Worm (Caenorhabditis elegans) whole organism, L4 larva: ENCODE data around the gene lips-17.

Experiments used
- F49E8.2 ChIP-seq: sonication (generic microtip); optimal IDR thresholded peaks from 2 replicates; lab custom pipeline; 2016; ENCODE audit warnings: missing compliant biosample characterization, mild to moderate bottlenecking, missing genetic modification characterization, borderline replicate concordance
- T20F7.1 ChIP-seq: fragments of 200-800 bp; sonication (Bioruptor generic); optimal IDR thresholded peaks from 2 replicates; lab custom pipeline; 2018; ENCODE audit warnings: mild to moderate bottlenecking, missing genetic modification characterization, missing compliant biosample characterization
- ceh-28 ChIP-seq: fragments of 150-350 bp; optimal IDR thresholded peaks from 2 replicates; lab custom pipeline; 2014; ENCODE audit warnings: missing biosample characterization, missing genetic modification reagents, missing genetic modification characterization
- fkh-10 ChIP-seq: fragments of 150-350 bp; optimal IDR thresholded peaks from 2 replicates; lab custom pipeline; 2014; ENCODE audit warnings: missing biosample characterization, missing genetic modification reagents, missing genetic modification characterization
- lin-15B ChIP-seq: fragments of 150-350 bp; sonication (generic microtip); optimal IDR thresholded peaks from 3 replicates; lab custom pipeline; 2014; ENCODE audit warnings: missing biosample characterization, missing genetic modification characterization
- nhr-102 ChIP-seq: sonication (generic microtip); optimal IDR thresholded peaks from 2 replicates; lab custom pipeline; 2016; ENCODE audit warnings: mild to moderate bottlenecking, missing genetic modification characterization, moderate library complexity, missing compliant biosample characterization
- nhr-77 ChIP-seq: fragments of 150-350 bp; optimal IDR thresholded peaks from 2 replicates; lab custom pipeline; 2014; ENCODE audit warnings: missing biosample characterization, missing genetic modification characterization
- snpc-4 ChIP-seq: fragments of 150-350 bp; optimal IDR thresholded peaks from 2 replicates; lab custom pipeline; 2014; ENCODE audit warnings: missing biosample characterization, missing genetic modification characterization
- unc-130 ChIP-seq: sonication (generic microtip); optimal IDR thresholded peaks from 2 replicates; lab custom pipeline; 2016; ENCODE audit warnings: missing genetic modification reagents, missing genetic modification characterization, missing compliant biosample characterization

DNA sequence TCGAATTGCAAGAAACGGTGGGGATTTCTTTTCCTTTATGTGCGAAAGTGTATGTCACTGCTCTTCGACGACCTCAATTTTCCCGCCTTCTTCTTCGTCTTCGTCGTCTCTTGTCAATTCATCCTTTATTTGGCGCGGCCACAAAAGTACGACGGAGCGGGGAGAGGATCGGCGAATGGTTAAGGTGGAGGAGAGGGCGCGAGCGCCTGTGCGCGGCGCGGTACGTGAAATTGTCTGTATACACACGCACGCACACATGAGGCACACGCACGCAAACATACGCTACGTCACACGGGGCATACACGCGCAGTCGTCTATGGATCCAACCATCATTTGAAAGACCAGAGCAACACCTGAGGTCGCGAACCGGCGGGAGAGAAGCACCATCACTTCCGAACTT lies 27.2 kb downstream of the lips-17 start:
- TF ChIP-seq unc-130 (GFP tag; lab: Kevin White, UChicago): no peak
- no peak for TF ChIP-seq nhr-77
- TF ChIP-seq fkh-10 (GFP tag; lab: Kevin White, UChicago): no peak
- no peak for TF ChIP-seq nhr-102
- no peak for TF ChIP-seq snpc-4 (tag; lab: Kevin White, UChicago)
- no peak for TF ChIP-seq lin-15B (tag; lab: Kevin White, UChicago)
- no peak for TF ChIP-seq ceh-28
- no peak for TF ChIP-seq F49E8.2 (tag; lab: Kevin White, UChicago)
- no peak for TF ChIP-seq T20F7.1 (GFP tag; lab: Kevin White, UChicago)
